Worm (Caenorhabditis elegans): ENCODE measurements around the gene dld-1.

dld-1 gene

ce11 chrIV:14445191-14445795, 19.0 kb upstream of the dld-1 start (continued):
- TF ChIP-seq F10B5.3 (tag; optimal IDR thresholded peaks at IDR 0.05) = no peak
- no peak for TF ChIP-seq egl-43 (GFP tag; IDR thresholded peaks at IDR 0.05)
- no peak for TF ChIP-seq fkh-10 (GFP tag; optimal IDR thresholded peaks at IDR 0.05)
- TF ChIP-seq daf-8 (GFP tag; IDR thresholded peaks at IDR 0.05) = no peak
- TF ChIP-seq dmd-9 (GFP tag; IDR thresholded peaks at IDR 0.05) = no peak
- TF ChIP-seq cey-2 (tag; optimal IDR thresholded peaks at IDR 0.05; ENCODE audit: borderline replicate concordance, insufficient read depth) = no peak
- TF ChIP-seq lsy-2 (tag; optimal IDR thresholded peaks at IDR 0.05) = no peak
- peak; percentile 48; the same call in 1 of the 2 replicates for TF ChIP-seq php-3 (GFP tag; IDR thresholded peaks at IDR 0.05)
- no peak for TF ChIP-seq zip-2 (tag; optimal IDR thresholded peaks at IDR 0.05)
- no peak for TF ChIP-seq daf-16 (GFP tag; optimal IDR thresholded peaks at IDR 0.05)
- peak; percentile 42 for TF ChIP-seq daf-16 (tag; optimal IDR thresholded peaks at IDR 0.05)
- no peak for TF ChIP-seq hif-1 (tag; optimal IDR thresholded peaks at IDR 0.05)
- TF ChIP-seq ZK546.5 (tag; optimal IDR thresholded peaks at IDR 0.05) = no peak
- TF ChIP-seq zag-1 (tag; optimal IDR thresholded peaks at IDR 0.05) = no peak
- no peak for TF ChIP-seq ztf-11 (tag; optimal IDR thresholded peaks at IDR 0.05)
- no peak for TF ChIP-seq pqm-1 (tag; optimal IDR thresholded peaks at IDR 0.05)
- TF ChIP-seq dve-1 (tag; optimal IDR thresholded peaks at IDR 0.05; ENCODE audit: insufficient read depth) = peak; percentile 49
- no peak for TF ChIP-seq mep-1 (tag; optimal IDR thresholded peaks at IDR 0.05)
- TF ChIP-seq dpl-1 (GFP tag; optimal IDR thresholded peaks at IDR 0.05) = peak; percentile 13
- peak; percentile 18 for TF ChIP-seq aha-1 (tag)
- TF ChIP-seq rbr-2 (tag; optimal IDR thresholded peaks at IDR 0.05) = peak; percentile 9
- no peak for TF ChIP-seq T20F7.1 (GFP tag; optimal IDR thresholded peaks at IDR 0.05)

ce11 chrIV:14455116-14455515, 9.2 kb upstream of the dld-1 start:
- TF ChIP-seq snpc-1.2 (GFP tag; IDR thresholded peaks at IDR 0.05) = peak; percentile 91

ce11 chrIV:14456667-14457066, 7.7 kb upstream of the dld-1 start, which contains the start of gene nspg-9:
Gene nspg-9, plus strand, starts transcription at chrIV:14456900.
- TF ChIP-seq T26A8.4 (GFP tag; IDR thresholded peaks at IDR 0.05) (no peak), ceh-62 (tag; optimal IDR thresholded peaks at IDR 0.05) (no peak), tra-1 (GFP tag; IDR thresholded peaks at IDR 0.05) (0 out of 2 replicates have a peak, but pooled peaks have one; percentile 8), F49E8.2 (tag; optimal IDR thresholded peaks at IDR 0.05; ENCODE audit: borderline replicate concordance) (no peak), ces-1 (GFP tag; optimal IDR thresholded peaks at IDR 0.05) (no peak), skn-1 (tag; optimal IDR thresholded peaks at IDR 0.05) (no peak), F10B5.3 (tag; optimal IDR thresholded peaks at IDR 0.05) (no peak), spr-3 (GFP tag; optimal IDR thresholded peaks at IDR 0.05) (no peak), php-3 (GFP tag; IDR thresholded peaks at IDR 0.05) (peak; percentile 71), T20F7.1 (GFP tag; optimal IDR thresholded peaks at IDR 0.05) (no peak), aha-1 (tag) (no peak), hif-1 (tag; optimal IDR thresholded peaks at IDR 0.05) (no peak), attf-4 (tag; optimal IDR thresholded peaks at IDR 0.05) (no peak), nhr-76 (tag; optimal IDR thresholded peaks at IDR 0.05) (no peak), lin-13 (GFP tag; optimal IDR thresholded peaks at IDR 0.05) (no peak), nhr-6 (tag; optimal IDR thresholded peaks at IDR 0.05) (no peak), Y48G9A.11 (GFP tag; IDR thresholded peaks at IDR 0.05) (no peak), lir-3 (tag; optimal IDR thresholded peaks at IDR 0.05) (no peak), dve-1 (tag; optimal IDR thresholded peaks at IDR 0.05; ENCODE audit: insufficient read depth) (peak; percentile 76), F44E2.7 (GFP tag; IDR thresholded peaks at IDR 0.05) (no peak), fos-1 (tag; optimal IDR thresholded peaks at IDR 0.05) (no peak), zfp-3 (GFP tag; conservative IDR thresholded peaks at IDR 0.05) (no peak), lsy-2 (tag; optimal IDR thresholded peaks at IDR 0.05) (no peak), nhr-48 (tag; optimal IDR thresholded peaks at IDR 0.05) (no peak), pqm-1 (tag; optimal IDR thresholded peaks at IDR 0.05) (peak; percentile 93), Y105C5A.15 (GFP tag; IDR thresholded peaks at IDR 0.05) (no peak), nhr-28 (tag; optimal IDR thresholded peaks at IDR 0.05) (peak; percentile 91), mxl-3 (GFP tag; optimal IDR thresholded peaks at IDR 0.05) (peak; percentile 44), dmd-6 (GFP tag; IDR thresholded peaks at IDR 0.05) (peak; percentile 67), daf-19 (GFP tag; conservative IDR thresholded peaks at IDR 0.05) (no peak), lin-39 (tag; optimal IDR thresholded peaks at IDR 0.05) (no peak), ztf-7 (tag; optimal IDR thresholded peaks at IDR 0.05) (no peak), madf-5 (GFP tag; IDR thresholded peaks at IDR 0.05) (no peak), daf-16 (GFP tag; optimal IDR thresholded peaks at IDR 0.05) (no peak), daf-16 (tag; optimal IDR thresholded peaks at IDR 0.05) (peak; percentile 76)
